Fruit fly (Drosophila melanogaster) whole organism, wandering third instar larva: Measurements from ENCODE around the gene H2.0.

ENCODE experiments used
- Abd-B ChIP-seq: fragments of >200 bp; optimal IDR thresholded peaks from 2 replicates; lab custom pipeline; 2017; ENCODE audit warnings: missing biosample characterization, missing genetic modification characterization
- CG9705 ChIP-seq: fragments of 200-800 bp; sonication (Bioruptor generic); optimal IDR thresholded peaks from 2 replicates; lab custom pipeline; 2018; ENCODE audit warnings: missing biosample characterization, mild to moderate bottlenecking, missing genetic modification characterization
- CrebA ChIP-seq: fragments of 200-800 bp; sonication (Bioruptor generic); optimal IDR thresholded peaks from 2 replicates; lab custom pipeline; 2016; ENCODE audit warnings: missing biosample characterization, mild to moderate bottlenecking, missing genetic modification characterization, borderline replicate concordance
- Dfd ChIP-seq: fragments of >200 bp; optimal IDR thresholded peaks from 2 replicates; lab custom pipeline; 2017; ENCODE audit warnings: missing biosample characterization, missing genetic modification characterization
- Dif ChIP-seq: fragments of 200-275, 200-300 bp; sonication (Bioruptor generic); optimal IDR thresholded peaks from 2 replicates; lab custom pipeline; 2018; ENCODE audit warnings: missing biosample characterization, missing genetic modification characterization; ENCODE audit not compliant: partially characterized antibody
- GATAd ChIP-seq: sonication (Bioruptor generic); optimal IDR thresholded peaks from 2 replicates; lab custom pipeline; 2016; ENCODE audit warnings: missing biosample characterization, missing genetic modification characterization
- HLH106 ChIP-seq: fragments of 200-800 bp; optimal IDR thresholded peaks from 3 replicates; lab custom pipeline; 2019; ENCODE audit warnings: missing biosample characterization, mild to moderate bottlenecking, missing genetic modification characterization, moderate library complexity
- Hnf4 ChIP-seq: fragments of 200-800 bp; sonication (Bioruptor generic); optimal IDR thresholded peaks from 2 replicates; lab custom pipeline; 2016; ENCODE audit warnings: missing biosample characterization, mild to moderate bottlenecking, missing genetic modification characterization
- Hr83 ChIP-seq: fragments of 200-300 bp; sonication (Bioruptor generic); optimal IDR thresholded peaks from 2 replicates; lab custom pipeline; 2016; ENCODE audit warnings: missing biosample characterization, mild to moderate bottlenecking, missing genetic modification characterization, moderate library complexity; ENCODE audit not compliant: poor library complexity, severe bottlenecking
- Jra ChIP-seq: sonication (Bioruptor generic); optimal IDR thresholded peaks from 2 replicates; lab custom pipeline; 2016; ENCODE audit warnings: missing biosample characterization, missing genetic modification characterization
- Mio ChIP-seq: sonication (Bioruptor generic); optimal IDR thresholded peaks from 2 replicates; lab custom pipeline; 2016; ENCODE audit warnings: missing biosample characterization, missing genetic modification characterization
- Myc ChIP-seq: fragments of >200 bp; optimal IDR thresholded peaks from 2 replicates; lab custom pipeline; 2017
- OdsH ChIP-seq: fragments of 200-800 bp; sonication (Bioruptor generic); optimal IDR thresholded peaks from 2 replicates; lab custom pipeline; 2016; ENCODE audit warnings: missing biosample characterization, mild to moderate bottlenecking, missing genetic modification characterization
- Rel ChIP-seq, 2 experiments: fragments of 200-800 bp; sonication (Bioruptor generic) in 1 of 2; optimal IDR thresholded peaks; 2 replicates in 1 of 2; 3 replicates in 1 of 2; lab custom pipeline; 2016 to 2019; ENCODE audit warnings: mild to moderate bottlenecking in 2 of 2, missing biosample characterization in 2 of 2, missing genetic modification characterization in 2 of 2, moderate library complexity in 1 of 2
- Sp1 ChIP-seq: fragments of 200-800 bp; sonication (Bioruptor generic); optimal IDR thresholded peaks from 3 replicates; lab custom pipeline; 2019; ENCODE audit warnings: missing biosample characterization, mild to moderate bottlenecking, missing genetic modification characterization, moderate library complexity
- Vsx2 ChIP-seq: fragments of 200-300, 225-300 bp; sonication (Bioruptor generic); optimal IDR thresholded peaks from 2 replicates; lab custom pipeline; 2018; ENCODE audit warnings: missing biosample characterization, missing genetic modification characterization; ENCODE audit not compliant: partially characterized antibody
- br ChIP-seq: fragments of 200-800 bp; sonication (Bioruptor generic); optimal IDR thresholded peaks from 2 replicates; lab custom pipeline; 2016; ENCODE audit warnings: missing biosample characterization, missing genetic modification characterization
- dl ChIP-seq, 2 experiments: fragments of 175-275, 200-275 bp in 1 of 2; fragments of 200-275 bp in 1 of 2; sonication (Bioruptor generic); optimal IDR thresholded peaks; lab custom pipeline; 2018; ENCODE audit warnings: mild to moderate bottlenecking in 2 of 2, missing biosample characterization in 2 of 2, missing genetic modification characterization in 2 of 2, moderate library complexity in 2 of 2; ENCODE audit not compliant: partially characterized antibody in 2 of 2, insufficient read depth in 1 of 2
- dmrt93B ChIP-seq: fragments of 200-800 bp; sonication (Bioruptor generic); optimal IDR thresholded peaks from 2 replicates; lab custom pipeline; 2018; ENCODE audit warnings: missing biosample characterization, mild to moderate bottlenecking, missing genetic modification characterization
- dsf ChIP-seq: sonication (Bioruptor generic); optimal IDR thresholded peaks from 2 replicates; lab custom pipeline; 2016; ENCODE audit warnings: missing biosample characterization, missing genetic modification characterization, borderline replicate concordance
- ey ChIP-seq: fragments of 200-800 bp; sonication (Bioruptor generic); optimal IDR thresholded peaks from 2 replicates; lab custom pipeline; 2016; ENCODE audit warnings: missing biosample characterization, missing genetic modification characterization
- foxo ChIP-seq, 2 experiments: fragments of 200-800 bp; sonication (Bioruptor generic); optimal IDR thresholded peaks; 2 replicates in 1 of 2; 3 replicates in 1 of 2; lab custom pipeline; 2016 to 2017; ENCODE audit warnings: missing biosample characterization in 2 of 2, missing genetic modification characterization in 2 of 2
- fru ChIP-seq: fragments of 200-800 bp; sonication (Bioruptor generic); optimal IDR thresholded peaks from 3 replicates; lab custom pipeline; 2016; ENCODE audit warnings: missing biosample characterization, mild to moderate bottlenecking, missing genetic modification characterization
- h ChIP-seq: fragments of 200-800 bp; sonication (Bioruptor generic); optimal IDR thresholded peaks from 3 replicates; lab custom pipeline; 2016; ENCODE audit warnings: missing biosample characterization, mild to moderate bottlenecking, missing genetic modification characterization
- lola ChIP-seq: fragments of >200 bp; optimal IDR thresholded peaks from 2 replicates; lab custom pipeline; 2017; ENCODE audit warnings: missing biosample characterization, missing genetic modification characterization
- pan ChIP-seq: fragments of >200 bp; optimal IDR thresholded peaks from 2 replicates; lab custom pipeline; 2017
- psq ChIP-seq: fragments of 200-800 bp; sonication (Bioruptor generic); optimal IDR thresholded peaks from 3 replicates; lab custom pipeline; 2017; ENCODE audit warnings: missing biosample characterization, mild to moderate bottlenecking, missing genetic modification characterization, moderate library complexity
- rgr ChIP-seq: fragments of 200-800 bp; sonication (Bioruptor generic); optimal IDR thresholded peaks from 3 replicates; lab custom pipeline; 2016; ENCODE audit warnings: missing biosample characterization, mild to moderate bottlenecking, missing genetic modification characterization
- sv ChIP-seq: fragments of 200-800 bp; sonication (Bioruptor generic); optimal IDR thresholded peaks from 3 replicates; lab custom pipeline; 2016; ENCODE audit warnings: missing biosample characterization, missing genetic modification characterization
- tai ChIP-seq: sonication (Bioruptor generic); optimal IDR thresholded peaks from 2 replicates; lab custom pipeline; 2016; ENCODE audit warnings: missing biosample characterization, missing genetic modification characterization
- usp ChIP-seq: fragments of >200 bp; optimal IDR thresholded peaks from 2 replicates; lab custom pipeline; 2017; ENCODE audit warnings: missing biosample characterization, missing genetic modification characterization

Gene H2.0

dm6 chr2L:6020535-6020934 is 1.3 kb upstream of the H2.0 start, which contains the start of gene CG13996:
Gene CG13996, plus strand, starts transcription at chr2L:6020835.
- no peak for TF ChIP-seq GATAd (GFP tag; lab: Kevin White, UChicago)
- TF ChIP-seq Mio, result no peak
- no peak for TF ChIP-seq sv
- TF ChIP-seq CG9705 (GFP tag; lab: Kevin White, UChicago), result no peak
- TF ChIP-seq Abd-B (GFP tag; lab: Kevin White, UChicago), result no peak
- no peak for TF ChIP-seq Jra (GFP tag; lab: Kevin White, UChicago)
- TF ChIP-seq h (GFP tag; lab: Kevin White, UChicago), result no peak
- no peak for TF ChIP-seq OdsH (GFP tag; lab: Kevin White, UChicago)
- TF ChIP-seq pan, result no peak
- no peak for TF ChIP-seq Hr83 (GFP tag; lab: Kevin White, UChicago)
- no peak for TF ChIP-seq Myc (lab: Kevin White, UChicago)
- TF ChIP-seq usp (GFP tag; lab: Kevin White, UChicago), result no peak
- no peak for TF ChIP-seq ey
- no peak for TF ChIP-seq dl (GFP tag; optimal IDR thresholded peaks at IDR 0.05; lab: Kevin White, UChicago; ENCODE audit: insufficient read depth in 1 of 2, partially characterized antibody in 2 of 2)
- no peak for TF ChIP-seq tai (GFP tag; lab: Kevin White, UChicago)
- TF ChIP-seq Hnf4 (GFP tag; lab: Kevin White, UChicago), result no peak
- TF ChIP-seq dmrt93B (GFP tag; lab: Kevin White, UChicago), result no peak
- TF ChIP-seq Dfd (GFP tag; lab: Kevin White, UChicago), result no peak

dm6 chr2L:6013071-6013417 is 6.2 kb downstream of the H2.0 start:
- TF ChIP-seq CrebA (GFP tag; lab: Kevin White, UChicago), result no peak
- no peak for TF ChIP-seq usp (GFP tag; lab: Kevin White, UChicago)

dm6 chr2L:6012303-6013070 is 6.7 kb downstream of the H2.0 start, which contains the start of gene CG9098:
Gene CG9098, minus strand, starts transcription at chr2L:6012338.
- no peak for TF ChIP-seq ey
- TF ChIP-seq dsf, result no peak
- TF ChIP-seq h (GFP tag; lab: Kevin White, UChicago), result no peak
- no peak for TF ChIP-seq sv
- TF ChIP-seq Abd-B (GFP tag; lab: Kevin White, UChicago), result no peak
- no peak for TF ChIP-seq Hnf4 (GFP tag; lab: Kevin White, UChicago)
- no peak for TF ChIP-seq GATAd (GFP tag; lab: Kevin White, UChicago)
- TF ChIP-seq Rel (GFP tag; optimal IDR thresholded peaks at IDR 0.05; lab: Kevin White, UChicago), result no peak
- no peak for TF ChIP-seq Rel (tag; optimal IDR thresholded peaks at IDR 0.05; lab: Kevin White, UChicago)
- no peak for TF ChIP-seq lola (GFP tag; lab: Kevin White, UChicago)
- TF ChIP-seq HLH106 (tag; lab: Kevin White, UChicago), result no peak
- no peak for TF ChIP-seq rgr (GFP tag; lab: Kevin White, UChicago)
- TF ChIP-seq Vsx2 (GFP tag; lab: Kevin White, UChicago), result no peak

dm6 chr2L:6006508-6007232 is 12.5 kb downstream of the H2.0 start, which contains the start of gene Gal:
Gene Gal, minus strand, starts transcription at chr2L:6006827.
- TF ChIP-seq HLH106 (tag; lab: Kevin White, UChicago) (no peak), Vsx2 (GFP tag; lab: Kevin White, UChicago) (peak; percentile 3)

DNA sequence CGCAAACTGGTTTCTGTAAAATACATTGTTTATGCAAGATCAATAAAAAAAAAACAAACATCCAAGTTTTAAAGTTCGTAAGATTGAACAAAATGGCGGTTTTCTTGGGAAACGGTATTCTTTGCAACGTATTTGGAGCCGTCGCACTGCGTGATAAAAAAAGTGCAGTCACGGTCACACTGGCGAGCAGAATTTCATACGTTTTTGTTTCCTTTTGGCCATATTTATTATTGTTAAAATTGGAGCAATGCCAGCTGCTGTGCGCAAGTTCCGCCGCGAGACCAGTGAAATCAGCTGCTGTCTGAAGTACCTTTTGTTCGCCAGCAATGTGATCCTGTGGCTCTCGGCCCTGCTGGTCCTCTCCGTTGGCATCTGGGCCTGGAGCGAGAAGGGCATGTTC is 19.1 kb downstream of the H2.0 start, which contains the start of gene Tsp26A:
Gene Tsp26A, plus strand, starts transcription at position 164 of the 400 bp plus-strand sequence.
- no peak for TF ChIP-seq Abd-B (GFP tag; lab: Kevin White, UChicago)
- TF ChIP-seq, all 38 proteins: peak for 0

DNA sequence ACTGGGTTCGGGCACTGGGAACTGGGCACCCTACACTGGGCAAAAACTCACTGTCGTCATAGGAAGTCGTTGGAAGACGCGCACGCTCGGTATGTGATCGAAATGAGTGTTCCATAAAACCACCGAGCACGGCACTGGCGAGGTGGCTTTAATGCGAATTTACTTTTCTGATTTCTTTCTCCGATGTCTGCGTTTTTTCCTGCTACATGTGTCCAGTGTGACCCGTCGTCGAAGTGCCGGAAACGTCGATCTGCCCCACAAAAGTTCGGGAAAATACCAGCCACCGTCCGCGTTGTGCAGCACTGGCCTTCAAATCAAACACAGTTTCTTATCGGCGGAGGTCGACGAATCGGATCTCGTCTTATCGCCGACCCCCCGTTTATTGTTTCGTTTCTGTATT is 20.0 kb downstream of the H2.0 start, which contains the start of gene Kdm5:
Gene Kdm5, minus strand, starts transcription at position 255 of the 400 bp plus-strand sequence.
- TF ChIP-seq Sp1 (GFP tag; lab: Kevin White, UChicago) (peak; percentile 32), HLH106 (tag; lab: Kevin White, UChicago) (peak; percentile 27), OdsH (GFP tag; lab: Kevin White, UChicago) (no peak), psq (GFP tag; lab: Kevin White, UChicago) (peak; percentile 32), Dif (GFP tag; lab: Kevin White, UChicago) (no peak), rgr (GFP tag; lab: Kevin White, UChicago) (peak; percentile 51), Hr83 (GFP tag; lab: Kevin White, UChicago) (peak; percentile 82), dsf (no peak), Rel (GFP tag; optimal IDR thresholded peaks at IDR 0.05; lab: Kevin White, UChicago) (no peak), Rel (tag; optimal IDR thresholded peaks at IDR 0.05; lab: Kevin White, UChicago) (peak; percentile 87), h (GFP tag; lab: Kevin White, UChicago) (peak; percentile 36), Dfd (GFP tag; lab: Kevin White, UChicago) (no peak), ey (peak; percentile 17), fru (peak; percentile 23), foxo (GFP tag; optimal IDR thresholded peaks at IDR 0.05; lab: Kevin White, UChicago) (peak in 1 of 2 experiments; percentile 38), dmrt93B (GFP tag; lab: Kevin White, UChicago) (peak; percentile 1), br (peak; percentile 56)
